Fruit fly (Drosophila melanogaster): ENCODE measurements around the gene CG5478.
A peak's percentile ranks its signal among the peaks of the same experiment; 100 is the strongest.

The CG5478 gene

DNA sequence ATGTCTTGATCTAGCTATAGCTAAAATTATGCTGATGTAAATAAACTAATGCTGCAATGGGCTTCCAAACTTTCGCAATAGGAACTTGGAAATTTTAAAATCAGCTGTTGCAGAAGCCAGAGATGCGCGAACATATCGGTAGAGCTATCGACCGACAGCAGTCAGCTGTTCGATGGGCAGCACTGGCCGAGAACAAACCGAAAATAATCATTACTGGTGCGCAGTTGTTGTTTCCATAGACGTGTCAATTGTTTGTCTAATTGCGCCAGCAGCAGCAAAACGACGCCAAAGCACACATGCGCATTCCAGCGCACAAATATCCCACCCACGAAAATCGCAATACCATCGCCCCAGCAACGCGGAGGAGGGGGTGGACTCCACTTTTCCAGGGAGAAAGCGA lies 1.4 kb upstream of the CG5478 start, which contains the start of gene Sap47 (continued):
- TF ChIP-seq D19A (tag; optimal IDR thresholded peaks at IDR 0.05): no peak
- no peak for TF ChIP-seq D (optimal IDR thresholded peaks at IDR 0.05)
- no peak for TF ChIP-seq D (GFP tag; optimal IDR thresholded peaks at IDR 0.05)
- TF ChIP-seq Bgb (GFP tag; IDR thresholded peaks at IDR 0.05; ENCODE audit: partially characterized antibody): peak; percentile 91
- peak; percentile 82 for TF ChIP-seq Scr (GFP tag; IDR thresholded peaks at IDR 0.05; ENCODE audit: partially characterized antibody)
- peak; percentile 65 for TF ChIP-seq inv (GFP tag; IDR thresholded peaks at IDR 0.05; ENCODE audit: partially characterized antibody)
- peak; percentile 23 for TF ChIP-seq CG13894 (tag; optimal IDR thresholded peaks at IDR 0.05)
- no peak for TF ChIP-seq hkb (optimal IDR thresholded peaks at IDR 0.05)
- TF ChIP-seq hkb (GFP tag; IDR thresholded peaks at IDR 0.05): no peak
- no peak for TF ChIP-seq CG1024 (GFP tag; IDR thresholded peaks at IDR 0.05)
- no peak for TF ChIP-seq dmrt11E (tag; optimal IDR thresholded peaks at IDR 0.05)
- TF ChIP-seq CG3065 (GFP tag; optimal IDR thresholded peaks at IDR 0.05): no peak
- TF ChIP-seq CG6813 (GFP tag; optimal IDR thresholded peaks at IDR 0.05): no peak
- no peak for TF ChIP-seq HLH54F (GFP tag; optimal IDR thresholded peaks at IDR 0.05)
- no peak for TF ChIP-seq gcm2 (GFP tag; optimal IDR thresholded peaks at IDR 0.05)
- no peak for TF ChIP-seq CG6254 (GFP tag; optimal IDR thresholded peaks at IDR 0.05)
- TF ChIP-seq sima (GFP tag; optimal IDR thresholded peaks at IDR 0.05): no peak
- no peak for TF ChIP-seq Atf3 (GFP tag; optimal IDR thresholded peaks at IDR 0.05)
- peak; percentile 22; the same call in 1 of the 2 replicates for TF ChIP-seq CG14014 (GFP tag; IDR thresholded peaks at IDR 0.05)
- peak; percentile 85 for TF ChIP-seq bbx (GFP tag; IDR thresholded peaks at IDR 0.05; ENCODE audit: partially characterized antibody)
- TF ChIP-seq Xbp1 (GFP tag; optimal IDR thresholded peaks at IDR 0.05): no peak
- TF ChIP-seq CG12219 (GFP tag; optimal IDR thresholded peaks at IDR 0.05): no peak
- TF ChIP-seq Abd-B (GFP tag; optimal IDR thresholded peaks at IDR 0.05): no peak
- TF ChIP-seq YL-1 (GFP tag; optimal IDR thresholded peaks at IDR 0.05): peak; percentile 59
- no peak for TF ChIP-seq CG1529 (GFP tag; optimal IDR thresholded peaks at IDR 0.05)
- peak; percentile 92 for TF ChIP-seq CG34224 (GFP tag; IDR thresholded peaks at IDR 0.05; ENCODE audit: partially characterized antibody)
- TF ChIP-seq CG13624 (GFP tag; optimal IDR thresholded peaks at IDR 0.05): peak; percentile 81
- TF ChIP-seq slou (GFP tag; optimal IDR thresholded peaks at IDR 0.05): no peak
- TF ChIP-seq CG32532 (GFP tag; IDR thresholded peaks at IDR 0.05): peak; percentile 10; the same call in 1 of the 2 replicates
- no peak for TF ChIP-seq pb (GFP tag; optimal IDR thresholded peaks at IDR 0.05)
- TF ChIP-seq CG4617 (GFP tag; optimal IDR thresholded peaks at IDR 0.05; ENCODE audit: borderline replicate concordance): peak; percentile 66
- TF ChIP-seq CG12744 (GFP tag; optimal IDR thresholded peaks at IDR 0.05): no peak
- no peak for TF ChIP-seq CG15601 (tag; optimal IDR thresholded peaks at IDR 0.05)
- TF ChIP-seq ac (GFP tag; optimal IDR thresholded peaks at IDR 0.05): no peak
- TF ChIP-seq CG10654 (GFP tag; optimal IDR thresholded peaks at IDR 0.05): no peak
- TF ChIP-seq CG18262 (tag; optimal IDR thresholded peaks at IDR 0.05): no peak
- TF ChIP-seq wor (GFP tag; IDR thresholded peaks at IDR 0.05): no peak
- TF ChIP-seq salm (tag; optimal IDR thresholded peaks at IDR 0.05): no peak
- no peak for TF ChIP-seq grau (tag; optimal IDR thresholded peaks at IDR 0.05)
- TF ChIP-seq knrl (GFP tag; IDR thresholded peaks at IDR 0.05; ENCODE audit: partially characterized antibody): peak; percentile 77
- TF ChIP-seq Dll (GFP tag; IDR thresholded peaks at IDR 0.05; ENCODE audit: partially characterized antibody): peak; percentile 84
- peak; percentile 66 for TF ChIP-seq tna (GFP tag; IDR thresholded peaks at IDR 0.05; ENCODE audit: partially characterized antibody)
- peak; percentile 15 for TF ChIP-seq CHES-1-like (GFP tag; optimal IDR thresholded peaks at IDR 0.05)
- TF ChIP-seq trem (tag; optimal IDR thresholded peaks at IDR 0.05): peak; percentile 20
- peak; percentile 71 for TF ChIP-seq E2f2 (GFP tag; IDR thresholded peaks at IDR 0.05)
- no peak for TF ChIP-seq chn (GFP tag; optimal IDR thresholded peaks at IDR 0.05)
- no peak for TF ChIP-seq fd64A (GFP tag; optimal IDR thresholded peaks at IDR 0.05)
- TF ChIP-seq unc-4 (GFP tag; IDR thresholded peaks at IDR 0.05; ENCODE audit: partially characterized antibody): peak; percentile 84
- no peak for TF ChIP-seq ken (GFP tag; IDR thresholded peaks at IDR 0.05)
- TF ChIP-seq kni (GFP tag; optimal IDR thresholded peaks at IDR 0.05): no peak
- TF ChIP-seq Neu2 (GFP tag; optimal IDR thresholded peaks at IDR 0.05; ENCODE audit: borderline replicate concordance): no peak

All from whole organism, embryonic.